Worm (Caenorhabditis elegans) whole organism, L1 larva: ENCODE measurements around the gene ZK632.14.

ENCODE experiments used
- ama-1 ChIP-seq: fragments of 150-350 bp; optimal IDR thresholded peaks from 2 replicates; lab custom pipeline; 2014
- egl-27 ChIP-seq, 2 experiments: fragments of 150-350 bp in 1 of 2; sonication (generic microtip); optimal IDR thresholded peaks; 3 replicates each; lab custom pipeline; 2017 to 2018; ENCODE audit warnings: missing biosample characterization in 2 of 2, missing genetic modification characterization in 2 of 2, missing genetic modification reagents in 2 of 2
- elt-3 ChIP-seq, 6 experiments: fragments of 150-350 bp in 1 of 6; sonication (generic microtip); optimal IDR thresholded peaks; 2 replicates each; lab custom pipeline; 2017 to 2018; ENCODE audit warnings: missing biosample characterization in 6 of 6, missing genetic modification characterization in 6 of 6, inconsistent platforms in 1 of 6
- fos-1 ChIP-seq: fragments of 150-350 bp; optimal IDR thresholded peaks from 2 replicates; lab custom pipeline; 2014; ENCODE audit warnings: missing biosample characterization, missing genetic modification characterization
- hlh-17 ChIP-seq: fragments of 200-800 bp; sonication (Bioruptor generic); optimal IDR thresholded peaks from 2 replicates; lab custom pipeline; 2018; ENCODE audit warnings: missing genetic modification characterization, mild to moderate bottlenecking, missing compliant biosample characterization, moderate library complexity, borderline replicate concordance
- lsy-2 ChIP-seq, 2 experiments: fragments of 150-350 bp; optimal IDR thresholded peaks; 2 replicates each; lab custom pipeline; 2014; ENCODE audit warnings: missing biosample characterization in 2 of 2, missing genetic modification characterization in 2 of 2
- mep-1 ChIP-seq: fragments of 150-350 bp; optimal IDR thresholded peaks from 2 replicates; lab custom pipeline; 2014; ENCODE audit warnings: missing biosample characterization, missing genetic modification characterization
- nhr-77 ChIP-seq: fragments of 150-350 bp; optimal IDR thresholded peaks from 2 replicates; lab custom pipeline; 2014; ENCODE audit warnings: missing biosample characterization, missing genetic modification characterization
- pag-3 ChIP-seq: sonication (generic microtip); optimal IDR thresholded peaks from 2 replicates; lab custom pipeline; 2017; ENCODE audit warnings: missing genetic modification characterization, mild to moderate bottlenecking, missing compliant biosample characterization, antibody characterized with exemption, borderline replicate concordance; ENCODE audit not compliant: insufficient read depth
- unc-62 ChIP-seq: fragments of 150-350 bp; optimal IDR thresholded peaks from 2 replicates; lab custom pipeline; 2014; ENCODE audit warnings: missing biosample characterization, missing genetic modification reagents, missing genetic modification characterization

DNA sequence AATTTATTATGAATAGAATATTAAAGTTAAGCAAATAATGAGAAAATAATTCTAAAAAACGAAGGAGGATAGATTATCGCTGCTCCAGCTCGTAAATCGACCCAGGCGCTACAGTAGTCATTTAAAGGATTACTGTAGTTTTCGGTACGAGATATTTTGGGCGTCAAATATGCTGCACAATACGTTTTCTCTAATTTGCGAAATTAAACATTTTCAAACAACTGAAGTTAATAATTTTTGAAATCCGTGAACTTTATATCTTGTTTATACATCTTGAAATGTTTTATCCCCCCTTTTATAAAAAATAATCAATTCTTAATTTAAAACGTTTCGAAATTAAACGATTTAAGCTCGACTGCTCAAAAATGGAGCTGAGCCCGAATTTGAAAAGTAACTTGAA is 32.8 kb downstream of the ZK632.14 start, which contains the start of gene K11H3.2:
- no peak for TF ChIP-seq pag-3 (tag; lab: Kevin White, UChicago)
- no peak for TF ChIP-seq lsy-2 (tag; optimal IDR thresholded peaks at IDR 0.05; lab: Kevin White, UChicago)
- TF ChIP-seq elt-3 (tag; optimal IDR thresholded peaks at IDR 0.05; lab: Kevin White, UChicago) = no peak
- TF ChIP-seq mep-1 (tag; lab: Kevin White, UChicago) = no peak
- TF ChIP-seq fos-1 (tag; lab: Kevin White, UChicago) = no peak
- TF ChIP-seq unc-62 = no peak
- no peak for TF ChIP-seq egl-27 (tag; optimal IDR thresholded peaks at IDR 0.05; lab: Kevin White, UChicago)
- TF ChIP-seq ama-1 (lab: Kevin White, UChicago) = no peak
- no peak for TF ChIP-seq hlh-17 (GFP tag; lab: Kevin White, UChicago)
- TF ChIP-seq nhr-77 = no peak
